Worm (Caenorhabditis elegans): ENCODE data around the gene T01C4.8.

Gene T01C4.8

DNA sequence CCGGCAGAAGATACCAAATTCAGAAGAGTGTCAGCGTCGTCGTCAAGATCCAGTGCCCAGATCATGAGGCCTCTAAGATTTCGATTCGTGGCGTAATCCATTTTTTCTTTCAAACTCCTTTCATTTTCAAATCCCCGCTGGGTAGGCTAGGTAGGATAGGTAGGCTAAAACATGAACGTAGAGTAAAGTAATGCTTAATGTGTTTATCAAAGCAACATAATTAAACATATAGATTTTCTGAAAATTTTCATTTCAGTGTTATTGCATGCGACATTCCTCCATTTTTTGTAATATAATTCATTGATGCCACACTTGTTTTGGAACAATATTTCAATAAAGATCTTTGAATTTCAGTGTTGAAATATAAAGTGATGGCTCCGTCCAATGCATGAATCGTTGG is at the start of gene T01C4.8:
Gene T01C4.8 (minus strand): TSS at position 101 of the 400 bp plus-strand sequence.
- no peak for TF ChIP-seq snpc-4 (tag; optimal IDR thresholded peaks at IDR 0.05)
- TF ChIP-seq nhr-12 (tag; optimal IDR thresholded peaks at IDR 0.05): no peak
- TF ChIP-seq ces-1 (GFP tag; optimal IDR thresholded peaks at IDR 0.05): no peak

DNA sequence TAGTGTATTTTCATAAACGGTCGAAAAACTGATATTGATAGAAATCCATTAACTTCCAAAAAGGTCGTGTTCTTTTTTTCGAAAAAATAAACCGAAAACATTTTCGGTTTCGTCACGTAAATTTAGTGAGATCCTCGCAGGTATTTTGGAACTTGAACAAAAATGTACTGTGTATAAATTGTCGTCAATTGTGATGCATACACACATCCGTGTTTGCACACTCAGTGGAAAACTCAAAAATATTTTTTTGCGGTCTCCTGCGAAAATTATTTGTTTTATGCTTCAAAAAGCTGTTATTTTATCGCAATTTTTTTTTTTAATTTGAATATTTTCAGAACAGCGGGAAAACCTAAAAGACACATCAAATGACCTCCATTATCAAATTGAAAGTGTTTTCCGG is 49.5 kb upstream of the T01C4.8 start, which contains the start of gene cpsf-2:
Gene cpsf-2 (plus strand): TSS at position 330 of the 400 bp plus-strand sequence.
- TF ChIP-seq lsy-2 (tag; optimal IDR thresholded peaks at IDR 0.05): no peak
- no peak for TF ChIP-seq bed-3 (GFP tag; optimal IDR thresholded peaks at IDR 0.05)
- peak; percentile 9 for TF ChIP-seq nhr-237 (tag; optimal IDR thresholded peaks at IDR 0.05)
- no peak for TF ChIP-seq elt-3 (tag; optimal IDR thresholded peaks at IDR 0.05)

DNA sequence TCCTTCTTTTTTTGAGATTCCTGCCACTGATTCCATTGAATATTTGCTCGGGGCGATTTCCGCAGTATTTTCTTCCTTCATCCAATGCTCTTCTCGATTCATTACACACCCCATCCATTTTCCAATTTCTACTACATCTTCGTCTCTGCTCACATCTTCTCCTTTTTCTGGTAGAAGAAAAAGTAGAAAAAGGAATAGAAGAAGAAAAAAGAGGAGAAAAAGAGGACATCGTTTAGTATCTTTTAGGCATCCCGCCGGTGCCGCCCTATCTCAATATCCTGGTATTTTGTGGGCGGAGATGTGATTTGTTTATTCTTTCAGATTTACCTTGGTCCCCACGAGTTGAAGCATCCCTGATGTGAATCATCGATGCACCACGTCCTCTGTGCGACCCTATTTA is 45.8 kb upstream of the T01C4.8 start, which contains the start of gene lgc-39:
Gene lgc-39 (plus strand): TSS at position 301 of the 400 bp plus-strand sequence.
- TF ChIP-seq elt-3 (tag; optimal IDR thresholded peaks at IDR 0.05) (no peak), tbx-8 (GFP tag; optimal IDR thresholded peaks at IDR 0.05) (no peak), flh-1 (GFP tag; optimal IDR thresholded peaks at IDR 0.05) (no peak), nhr-76 (tag; optimal IDR thresholded peaks at IDR 0.05) (no peak), pha-4 (tag; optimal IDR thresholded peaks at IDR 0.05) (no peak), nhr-2 (tag; optimal IDR thresholded peaks at IDR 0.05) (no peak), mls-2 (tag; optimal IDR thresholded peaks at IDR 0.05) (no peak), drap-1 (GFP tag; optimal IDR thresholded peaks at IDR 0.05) (no peak), mep-1 (tag; optimal IDR thresholded peaks at IDR 0.05) (no peak), lin-13 (tag; optimal IDR thresholded peaks at IDR 0.05) (no peak), unc-62 (GFP tag; optimal IDR thresholded peaks at IDR 0.05) (no peak), ceh-39 (tag; optimal IDR thresholded peaks at IDR 0.05) (no peak), nhr-28 (tag; optimal IDR thresholded peaks at IDR 0.05) (no peak), blmp-1 (tag; optimal IDR thresholded peaks at IDR 0.05) (no peak)

DNA sequence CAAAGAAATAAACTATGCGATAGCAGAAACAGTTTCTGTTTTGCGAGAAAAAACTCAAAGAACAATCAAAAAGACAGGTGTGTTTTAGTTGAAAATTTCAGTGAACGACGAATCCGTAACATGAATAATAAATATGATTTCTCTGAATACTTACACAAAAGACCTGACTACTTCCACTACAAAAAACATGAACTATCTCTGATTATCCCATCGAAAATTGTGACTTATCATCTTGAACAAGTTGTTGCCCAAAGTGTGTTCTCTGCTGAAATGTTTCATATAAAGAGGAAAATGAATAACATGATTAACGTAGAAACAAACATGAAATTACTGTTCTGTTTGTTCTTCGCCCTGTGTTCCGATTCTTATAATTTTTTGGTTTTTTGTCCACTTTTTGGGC is 37.3 kb upstream of the T01C4.8 start, which contains the start of gene ugt-36:
Gene ugt-36 (plus strand): TSS at position 301 of the 400 bp plus-strand sequence.
- TF ChIP-seq lin-32 (GFP tag; optimal IDR thresholded peaks at IDR 0.05) (no peak), ceh-83 (GFP tag; optimal IDR thresholded peaks at IDR 0.05) (no peak), nhr-2 (tag; optimal IDR thresholded peaks at IDR 0.05) (no peak), ces-1 (GFP tag; optimal IDR thresholded peaks at IDR 0.05) (no peak), nhr-28 (tag; optimal IDR thresholded peaks at IDR 0.05) (no peak), tbx-8 (GFP tag; optimal IDR thresholded peaks at IDR 0.05) (no peak), M03D4.4 (tag; optimal IDR thresholded peaks at IDR 0.05) (no peak), lin-13 (tag; optimal IDR thresholded peaks at IDR 0.05) (no peak), flh-1 (GFP tag; optimal IDR thresholded peaks at IDR 0.05) (no peak), bed-3 (GFP tag; optimal IDR thresholded peaks at IDR 0.05) (no peak), ceh-39 (tag; optimal IDR thresholded peaks at IDR 0.05) (no peak), nhr-12 (tag; optimal IDR thresholded peaks at IDR 0.05) (no peak), mep-1 (tag; optimal IDR thresholded peaks at IDR 0.05) (no peak), nhr-76 (tag; optimal IDR thresholded peaks at IDR 0.05) (no peak)

DNA sequence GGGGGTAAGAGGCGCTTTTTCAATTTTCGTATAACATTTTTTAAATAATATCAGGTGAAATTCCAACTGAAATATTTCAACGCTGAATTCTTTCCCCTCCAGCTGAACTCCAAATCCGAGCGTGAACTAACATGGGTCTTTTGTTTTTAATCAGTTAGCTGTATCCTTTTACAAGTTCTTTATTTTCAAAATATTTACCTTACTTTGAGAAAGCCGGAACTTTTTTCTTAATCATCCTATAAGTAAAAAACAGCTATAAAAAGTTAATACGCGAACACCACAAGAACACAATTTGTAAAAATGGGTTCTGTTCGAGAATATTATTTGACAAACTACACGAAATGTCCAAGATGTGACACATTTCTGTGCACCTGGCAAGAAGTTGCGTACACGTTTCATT is 34.9 kb upstream of the T01C4.8 start, which contains the start of gene srh-83:
Gene srh-83 (plus strand): TSS at position 301 of the 400 bp plus-strand sequence.
- no peak for TF ChIP-seq cnd-1 (tag; optimal IDR thresholded peaks at IDR 0.05)
- TF ChIP-seq elt-1 (tag; optimal IDR thresholded peaks at IDR 0.05; ENCODE audit: borderline replicate concordance, insufficient read depth): no peak
- no peak for TF ChIP-seq snpc-4 (tag; optimal IDR thresholded peaks at IDR 0.05)
- TF ChIP-seq unc-39 (tag; optimal IDR thresholded peaks at IDR 0.05): no peak
- no peak for TF ChIP-seq unc-120 (tag; optimal IDR thresholded peaks at IDR 0.05; ENCODE audit: poor library complexity, severe bottlenecking)
- no peak for TF ChIP-seq M03D4.4 (tag; optimal IDR thresholded peaks at IDR 0.05)
- no peak for TF ChIP-seq pha-4 (tag; optimal IDR thresholded peaks at IDR 0.05)
- TF ChIP-seq blmp-1 (tag; optimal IDR thresholded peaks at IDR 0.05): no peak
- TF ChIP-seq unc-62 (GFP tag; optimal IDR thresholded peaks at IDR 0.05): no peak
- no peak for TF ChIP-seq lin-13 (tag; optimal IDR thresholded peaks at IDR 0.05)
- no peak for TF ChIP-seq sptf-1 (tag; optimal IDR thresholded peaks at IDR 0.05)
- no peak for TF ChIP-seq sem-2 (GFP tag; optimal IDR thresholded peaks at IDR 0.05)
- no peak for TF ChIP-seq ham-2 (GFP tag; optimal IDR thresholded peaks at IDR 0.05)
